Fruit fly (Drosophila melanogaster): ENCODE results near the gene Cow.

The Cow gene

DNA sequence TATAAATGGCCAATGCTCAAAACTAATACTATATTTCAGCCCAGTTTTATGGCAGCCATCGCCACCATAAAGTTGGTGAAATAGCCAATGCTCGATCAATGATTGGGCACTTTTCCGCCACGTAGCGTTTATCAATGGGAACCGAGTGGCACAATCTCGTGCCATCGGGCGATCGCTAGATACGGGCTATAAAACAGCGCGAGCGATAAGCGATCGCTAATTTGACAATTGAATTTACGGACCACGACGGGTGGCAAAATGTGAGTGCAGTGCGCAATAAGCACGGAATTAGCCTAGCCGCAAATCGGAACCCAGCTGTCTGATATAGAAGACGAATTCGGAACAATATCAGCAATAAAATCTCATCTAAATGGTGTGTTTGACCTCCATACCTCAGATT lies 27.8 kb upstream of the Cow start:
- TF ChIP-seq noc (tag; optimal IDR thresholded peaks at IDR 0.05), result peak; percentile 34

DNA sequence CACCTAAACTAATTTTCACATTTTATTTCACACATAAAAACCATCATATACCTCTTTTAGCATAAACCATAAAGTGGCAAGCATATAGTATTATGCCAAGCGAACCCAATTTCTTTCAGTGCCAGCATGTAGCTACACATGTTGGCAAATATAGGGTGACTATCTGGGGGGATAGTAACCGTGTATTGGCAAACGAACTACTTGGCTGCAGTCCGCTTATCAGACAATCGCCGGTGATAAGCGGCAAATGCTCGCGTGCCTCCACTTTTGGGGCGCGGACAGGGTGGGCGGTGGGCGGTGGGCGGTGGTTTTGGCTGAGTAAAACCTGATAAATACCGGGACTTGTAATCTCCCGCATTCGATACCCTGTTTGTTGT lies 27.1 kb upstream of the Cow start:
- peak; percentile 53 for TF ChIP-seq noc (tag; optimal IDR thresholded peaks at IDR 0.05)

DNA sequence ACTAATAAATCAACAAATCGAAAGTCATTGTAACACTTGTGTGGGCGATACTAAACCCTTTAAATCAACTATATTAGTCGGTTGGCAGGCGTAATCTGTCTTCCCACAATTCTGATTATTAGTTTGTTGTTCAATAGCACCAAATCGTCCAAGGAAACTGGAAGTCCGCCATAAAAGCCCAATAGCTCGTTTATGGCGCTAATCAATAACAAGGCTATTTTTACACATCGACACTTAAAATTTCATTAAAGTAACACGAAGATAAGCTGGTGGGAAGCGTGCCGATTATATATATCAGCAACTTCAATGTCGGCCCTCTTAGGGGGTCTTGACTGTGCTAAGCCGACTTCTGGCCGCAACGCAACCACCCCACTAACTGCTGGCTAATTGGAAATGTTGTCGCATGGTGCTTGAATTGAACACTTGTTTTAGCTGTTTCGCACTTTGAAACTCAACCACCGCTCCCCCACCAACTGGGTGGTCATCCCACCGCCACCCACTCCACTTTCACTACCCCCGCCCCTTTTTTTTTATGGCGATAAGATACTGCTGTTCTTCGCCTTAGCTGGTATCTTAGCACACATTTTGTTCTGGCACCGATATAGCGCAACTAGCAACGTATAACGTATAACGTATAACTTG lies 26.6 kb upstream of the Cow start:
- TF ChIP-seq noc (tag; optimal IDR thresholded peaks at IDR 0.05), result no peak

DNA sequence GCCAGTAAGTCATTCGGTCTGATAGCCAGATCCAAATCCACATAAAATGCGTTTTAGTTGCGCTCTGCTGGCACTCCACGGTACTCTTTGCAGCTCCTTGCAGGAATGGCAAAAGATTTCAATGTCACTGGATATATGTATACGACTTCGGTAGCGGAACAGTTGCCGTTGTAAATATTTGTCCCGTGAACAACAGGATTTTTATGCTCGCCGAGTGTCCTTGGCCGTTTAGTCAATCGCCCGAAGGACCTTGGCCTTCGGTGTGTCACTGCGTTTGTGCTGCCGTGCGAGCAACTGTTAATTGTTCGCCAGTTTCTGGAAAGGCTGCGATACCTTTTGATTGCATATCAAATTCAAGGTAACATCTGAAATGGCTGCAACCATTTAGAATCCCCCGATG lies 25.9 kb upstream of the Cow start:
- no peak for TF ChIP-seq noc (tag; optimal IDR thresholded peaks at IDR 0.05)

DNA sequence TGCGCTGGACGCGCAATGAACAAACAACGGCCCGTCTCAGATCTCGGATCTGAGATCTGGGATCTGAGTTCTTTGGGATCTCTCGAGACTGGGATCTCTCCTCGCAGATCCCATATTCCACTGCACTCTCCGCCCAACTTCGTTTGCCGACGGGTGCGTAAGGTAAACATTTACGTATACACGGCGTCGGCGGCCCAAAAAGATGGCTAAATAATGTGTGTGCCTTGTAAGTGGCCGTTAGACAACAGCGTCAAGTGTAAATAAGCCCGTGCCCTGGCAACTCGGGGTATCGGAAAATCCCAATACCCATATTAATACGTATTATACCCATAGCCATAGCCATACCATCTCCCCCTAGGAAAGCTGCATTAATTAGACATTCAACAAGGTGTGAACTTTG lies 22.2 kb upstream of the Cow start:
- no peak for TF ChIP-seq noc (tag; optimal IDR thresholded peaks at IDR 0.05)

- no peak for TF ChIP-seq noc (tag; optimal IDR thresholded peaks at IDR 0.05)
Measured at dm6 chr3R:23133301-23133828, 20.8 kb upstream of the Cow start.

- TF ChIP-seq noc (tag; optimal IDR thresholded peaks at IDR 0.05), result no peak
Measured at dm6 chr3R:23132299-23132698, 19.8 kb upstream of the Cow start.

DNA sequence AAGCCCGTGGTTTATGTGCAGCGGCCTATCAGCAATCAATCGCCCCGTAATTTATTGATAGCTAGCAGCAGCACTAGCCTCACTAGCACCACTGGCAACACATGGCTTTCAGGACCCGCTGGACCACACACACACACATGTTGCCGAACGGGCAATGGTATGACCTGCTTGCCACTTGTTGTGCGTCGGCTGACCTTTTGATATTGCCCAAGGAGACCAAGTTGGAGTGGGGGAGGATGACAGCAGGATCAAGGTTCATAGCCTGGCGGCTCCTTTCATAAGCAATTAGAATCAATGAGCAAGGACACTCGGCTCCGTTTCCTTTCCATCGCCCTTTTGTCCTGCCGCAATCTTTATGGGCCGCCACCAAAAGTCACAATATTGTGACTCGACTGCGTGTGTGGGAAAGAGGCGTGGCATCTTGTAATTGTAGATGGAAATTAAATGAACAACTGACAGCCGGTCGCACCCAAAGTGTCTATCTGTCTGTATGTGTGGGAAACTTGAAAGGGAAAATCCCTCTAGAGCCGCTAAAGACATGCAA lies 18.9 kb upstream of the Cow start:
- no peak for TF ChIP-seq noc (tag; optimal IDR thresholded peaks at IDR 0.05)

dm6 chr3R:23130884-23131283 lies 18.4 kb upstream of the Cow start:
- no peak for TF ChIP-seq noc (tag; optimal IDR thresholded peaks at IDR 0.05)

dm6 chr3R:23130181-23130580 lies 17.7 kb upstream of the Cow start:
- no peak for TF ChIP-seq noc (tag; optimal IDR thresholded peaks at IDR 0.05)

DNA sequence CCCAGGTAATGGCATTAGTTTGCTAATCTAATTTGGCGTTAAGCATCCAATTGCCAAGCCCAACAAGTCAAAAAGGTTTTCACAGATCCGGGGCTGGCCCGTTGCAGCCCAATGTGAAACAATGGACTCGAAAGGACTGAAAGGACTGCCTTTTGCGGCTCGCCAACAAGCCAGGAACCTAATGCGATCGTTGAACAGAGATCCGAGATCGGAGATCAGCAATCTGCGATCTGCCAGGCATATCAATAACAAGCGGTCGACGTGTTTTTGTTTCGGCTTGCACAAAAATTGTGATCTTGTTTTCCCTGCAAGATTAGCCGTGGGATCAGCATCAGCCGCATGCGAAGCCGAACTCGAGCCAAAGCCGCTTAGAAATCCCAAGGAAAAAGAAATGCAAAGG lies 17.1 kb upstream of the Cow start:
- TF ChIP-seq noc (tag; optimal IDR thresholded peaks at IDR 0.05), result no peak

DNA sequence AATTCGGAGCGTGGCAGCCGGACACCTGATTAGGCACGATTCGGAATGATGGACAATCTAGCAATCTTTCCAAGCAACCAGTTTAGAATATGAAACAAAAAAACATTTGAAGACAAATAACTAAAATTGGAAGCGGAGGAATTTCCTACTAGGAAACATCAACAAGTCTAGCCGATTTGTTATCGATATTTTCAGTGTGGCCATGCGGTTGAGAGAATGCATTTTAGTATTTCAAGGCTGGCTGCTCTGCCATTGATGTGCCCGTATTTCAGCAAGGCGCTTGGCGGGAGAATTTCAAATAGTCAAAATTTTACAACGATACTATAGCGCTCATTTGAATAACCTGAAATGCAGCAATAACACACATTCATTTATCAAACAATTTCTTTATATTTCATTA lies 15.3 kb upstream of the Cow start, which contains the start of gene CG31457:
Gene CG31457, minus strand, starts transcription at position 186 of the 400 bp plus-strand sequence.
- no peak for TF ChIP-seq noc (tag; optimal IDR thresholded peaks at IDR 0.05)

dm6 chr3R:23126241-23127022 lies 13.9 kb upstream of the Cow start, which contains the start of gene CG31365:
TSS of gene CG31365 (minus strand) at chr3R:23126422.
- no peak for TF ChIP-seq noc (tag; optimal IDR thresholded peaks at IDR 0.05)

dm6 chr3R:23120933-23121332 lies 8.4 kb upstream of the Cow start:
- TF ChIP-seq noc (tag; optimal IDR thresholded peaks at IDR 0.05), result no peak

DNA sequence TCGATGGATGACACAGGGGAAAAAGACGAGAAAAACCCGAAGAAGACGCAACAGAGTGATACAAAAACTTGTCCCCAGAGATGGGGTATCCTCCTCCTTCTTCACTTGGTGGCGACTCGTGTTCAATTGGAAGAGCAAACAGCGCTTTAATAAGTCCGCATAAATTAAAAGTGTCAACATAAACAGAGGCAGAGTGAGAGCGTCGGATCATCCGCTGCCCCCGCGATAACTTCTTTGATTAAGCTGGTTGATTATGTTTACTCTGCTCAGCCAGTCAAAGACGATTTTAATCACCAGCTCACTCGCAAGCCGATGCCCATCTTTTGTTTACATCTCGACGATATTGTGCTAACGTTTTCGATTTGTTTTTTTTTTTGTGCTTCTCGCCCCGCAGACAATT lies 7.3 kb upstream of the Cow start:
- TF ChIP-seq noc (tag; optimal IDR thresholded peaks at IDR 0.05), result peak; percentile 3

DNA sequence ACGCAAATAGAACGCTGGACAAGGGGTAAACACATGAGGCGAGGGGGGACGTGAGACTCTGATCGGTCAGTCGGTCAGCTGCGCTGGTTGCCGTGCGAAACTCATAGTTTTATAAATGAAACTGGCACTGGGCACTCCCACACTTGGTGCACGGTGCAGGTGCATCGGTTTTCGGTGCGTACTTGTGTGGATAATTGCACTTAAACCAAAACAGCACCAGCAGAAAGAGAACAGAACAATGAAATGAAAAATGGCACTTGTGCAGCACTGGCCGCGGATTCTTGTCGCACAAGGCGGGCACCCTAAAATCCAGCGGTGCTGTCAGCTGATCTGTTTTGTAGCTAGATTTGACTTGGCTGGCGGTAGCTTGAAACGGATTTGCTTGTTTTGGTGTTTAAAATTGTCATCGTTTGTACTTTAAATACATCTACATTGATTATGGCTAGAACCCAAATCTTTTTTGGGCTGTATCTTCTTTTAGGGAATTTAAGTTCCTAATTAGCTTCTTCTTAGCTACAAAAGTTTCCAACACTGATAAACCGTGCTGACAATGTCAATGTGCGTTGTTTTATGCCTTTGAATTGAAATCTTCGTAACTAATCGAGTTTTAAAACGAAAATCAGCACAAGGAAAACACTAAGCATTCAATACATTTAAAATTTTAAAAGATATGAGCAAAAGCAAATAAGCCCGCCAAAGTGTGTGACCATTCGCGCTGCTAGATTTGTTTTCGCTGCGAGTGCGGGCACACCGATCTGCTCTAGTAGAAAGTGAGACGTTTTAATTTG lies 5.3 kb upstream of the Cow start, which contains the start of the genes Rassf and CenB1A:
Gene Rassf, minus strand, starts transcription at position 249 of the 788 bp plus-strand sequence.
Gene CenB1A, plus strand, starts transcription at position 718 of the 788 bp plus-strand sequence.
- TF ChIP-seq noc (tag; optimal IDR thresholded peaks at IDR 0.05), result no peak

All from whole organism, larva.